Worm (Caenorhabditis elegans): ENCODE results near the gene ZK757.1.

The ZK757.1 gene

DNA sequence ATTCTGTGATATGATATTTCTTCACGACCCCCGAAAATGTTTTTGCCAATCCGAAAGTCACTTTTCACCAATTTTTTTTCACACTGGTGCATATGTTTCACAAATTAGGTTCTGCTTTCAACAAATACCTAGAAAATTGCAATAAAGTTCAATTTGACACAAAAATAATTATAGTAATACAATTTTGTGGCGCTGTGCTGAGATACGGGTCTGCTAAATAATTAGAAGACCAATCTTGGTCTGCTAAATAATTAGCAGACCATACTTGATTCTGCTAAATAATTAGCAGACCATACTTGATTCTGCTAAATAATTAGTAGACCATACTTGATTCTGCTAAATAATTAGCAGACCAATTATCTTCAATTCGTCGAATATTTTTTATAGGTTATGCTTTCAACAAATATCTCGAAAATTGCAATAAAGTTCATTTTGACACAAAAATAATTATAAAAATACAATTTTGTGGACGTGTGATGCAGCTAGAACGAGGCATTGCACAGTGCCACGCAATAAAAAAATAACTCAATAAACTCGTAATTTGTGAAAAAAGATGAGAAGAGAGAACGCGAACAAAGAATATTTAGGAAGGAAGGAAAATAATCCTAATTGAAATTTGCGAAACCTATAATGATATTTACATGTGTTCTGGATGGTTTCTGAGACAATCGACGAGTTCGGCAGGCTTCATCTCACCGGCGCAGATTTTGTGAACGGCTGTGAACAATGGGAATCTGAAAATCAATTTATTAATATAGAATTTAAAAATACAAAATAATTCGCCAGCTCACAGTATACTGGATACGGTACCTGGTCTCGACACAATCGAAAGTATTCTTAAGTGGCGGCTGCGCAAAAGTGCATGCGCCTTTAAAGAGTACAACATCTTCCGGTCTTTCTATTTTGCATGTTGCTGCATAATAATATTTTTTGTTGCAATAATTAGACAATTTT lies 17.0 kb downstream of the ZK757.1 start:
- TF ChIP-seq W03F9.2 (tag; optimal IDR thresholded peaks at IDR 0.05) = no peak

DNA sequence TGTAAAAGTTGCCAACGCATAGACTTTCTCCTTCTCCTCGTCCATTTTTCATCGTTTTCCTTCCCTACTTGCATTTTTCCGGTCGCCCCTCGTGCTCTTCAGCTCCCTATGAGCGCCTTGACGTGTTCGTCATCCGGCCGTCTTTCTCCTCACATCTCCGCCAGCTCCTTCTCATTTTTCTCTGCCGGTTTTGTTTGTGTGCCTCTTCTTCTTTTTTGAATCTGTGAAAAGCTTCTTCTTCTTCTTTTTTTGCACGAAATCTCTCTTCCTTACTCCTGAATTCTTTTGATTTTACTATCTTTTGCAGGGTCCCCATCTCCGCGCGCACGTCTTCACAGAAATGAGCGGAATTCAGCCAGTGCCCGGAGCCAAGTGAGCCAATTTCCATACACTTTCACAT lies 19.4 kb downstream of the ZK757.1 start, which contains the start of gene K11H3.3:
Gene K11H3.3, plus strand, starts transcription at position 308 of the 400 bp plus-strand sequence.
- TF ChIP-seq him-1 (tag; optimal IDR thresholded peaks at IDR 0.05) (no peak), dao-5 (tag; optimal IDR thresholded peaks at IDR 0.05) (no peak), W03F9.2 (tag; optimal IDR thresholded peaks at IDR 0.05) (no peak)

DNA sequence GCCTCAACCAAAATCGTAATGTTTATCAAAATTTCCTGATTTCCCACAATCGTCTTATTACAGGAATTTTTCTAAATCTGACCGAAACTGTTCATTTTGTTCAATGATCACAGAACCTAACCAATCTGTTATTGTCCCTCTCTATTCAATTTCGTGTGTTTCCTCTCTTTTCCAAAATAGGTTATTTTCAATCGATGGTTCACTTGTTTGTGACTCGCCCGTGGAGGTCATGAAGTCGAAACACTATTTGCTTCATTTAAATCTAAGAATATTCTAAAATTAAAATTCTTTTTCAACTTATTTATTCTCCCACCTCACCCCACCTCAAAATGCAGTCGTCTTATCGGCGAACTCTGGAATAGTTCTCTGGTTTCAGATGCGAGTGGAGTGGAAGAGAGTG lies 20.1 kb downstream of the ZK757.1 start:
- TF ChIP-seq dao-5 (tag; optimal IDR thresholded peaks at IDR 0.05) (no peak), him-1 (tag; optimal IDR thresholded peaks at IDR 0.05) (no peak), W03F9.2 (tag; optimal IDR thresholded peaks at IDR 0.05) (no peak)

DNA sequence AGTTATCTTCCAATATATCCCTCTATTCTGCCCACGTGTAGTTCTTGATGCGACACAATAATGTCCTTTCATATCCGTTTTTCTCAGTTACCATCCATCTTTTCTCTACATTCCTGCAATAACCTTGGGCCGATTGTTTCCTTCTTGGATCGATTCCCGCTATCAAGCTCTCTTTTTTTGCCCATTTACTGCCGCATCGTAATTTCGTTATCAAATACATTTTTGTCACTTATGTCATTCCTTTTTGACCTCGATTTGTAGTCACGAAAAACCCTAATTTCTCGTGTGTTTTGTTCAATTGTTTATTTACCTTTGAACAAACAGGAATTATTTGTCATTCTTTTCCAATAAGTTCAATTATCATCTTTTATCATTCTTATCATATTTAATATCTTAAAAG lies 21.0 kb downstream of the ZK757.1 start:
- TF ChIP-seq W03F9.2 (tag; optimal IDR thresholded peaks at IDR 0.05) (no peak), him-1 (tag; optimal IDR thresholded peaks at IDR 0.05) (no peak), dao-5 (tag; optimal IDR thresholded peaks at IDR 0.05) (no peak)

DNA sequence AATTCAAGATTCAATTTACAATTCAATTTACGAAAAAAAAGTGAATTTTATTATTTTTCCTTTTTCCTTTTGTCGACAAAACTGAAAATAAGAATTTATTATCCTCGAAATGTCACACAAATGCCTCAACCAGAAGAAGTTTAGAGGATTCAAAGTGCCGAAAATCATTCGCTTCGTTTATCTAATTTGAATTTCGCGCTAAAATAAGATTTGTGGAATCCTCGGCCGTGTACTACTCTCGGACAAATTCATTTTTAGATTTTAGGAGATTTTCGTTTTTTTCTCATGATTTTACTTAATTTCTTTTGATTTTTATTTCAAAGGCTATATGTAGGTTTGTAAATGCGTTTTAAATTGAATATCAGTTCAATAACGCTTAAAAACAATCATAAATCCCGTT lies 22.3 kb downstream of the ZK757.1 start:
- TF ChIP-seq him-1 (tag; optimal IDR thresholded peaks at IDR 0.05) = no peak
- no peak for TF ChIP-seq W03F9.2 (tag; optimal IDR thresholded peaks at IDR 0.05)
- TF ChIP-seq dao-5 (tag; optimal IDR thresholded peaks at IDR 0.05) = no peak

DNA sequence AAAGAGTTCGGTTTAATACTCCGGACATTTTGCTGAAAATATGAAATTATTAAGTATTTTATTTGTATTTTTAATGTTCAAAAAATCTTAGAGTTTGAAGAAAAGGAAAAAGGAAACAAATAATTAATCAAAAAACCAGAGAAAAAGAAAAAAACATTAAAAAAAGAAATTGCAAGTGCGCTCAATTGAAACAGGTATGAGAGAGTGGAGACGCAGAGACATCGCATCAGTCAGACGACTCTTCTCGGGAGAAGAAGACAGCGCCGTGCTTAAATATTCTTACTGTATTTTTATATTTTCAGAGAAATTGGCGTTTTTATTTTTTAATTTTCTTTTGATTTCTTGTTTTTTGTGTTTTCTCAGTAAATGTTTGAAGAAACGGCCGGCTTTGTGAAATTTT lies 22.8 kb downstream of the ZK757.1 start, which contains the start of gene mrpl-36:
Gene mrpl-36, minus strand, starts transcription at position 34 of the 400 bp plus-strand sequence.
- TF ChIP-seq him-1 (tag; optimal IDR thresholded peaks at IDR 0.05) (no peak), W03F9.2 (tag; optimal IDR thresholded peaks at IDR 0.05) (peak; percentile 69)

DNA sequence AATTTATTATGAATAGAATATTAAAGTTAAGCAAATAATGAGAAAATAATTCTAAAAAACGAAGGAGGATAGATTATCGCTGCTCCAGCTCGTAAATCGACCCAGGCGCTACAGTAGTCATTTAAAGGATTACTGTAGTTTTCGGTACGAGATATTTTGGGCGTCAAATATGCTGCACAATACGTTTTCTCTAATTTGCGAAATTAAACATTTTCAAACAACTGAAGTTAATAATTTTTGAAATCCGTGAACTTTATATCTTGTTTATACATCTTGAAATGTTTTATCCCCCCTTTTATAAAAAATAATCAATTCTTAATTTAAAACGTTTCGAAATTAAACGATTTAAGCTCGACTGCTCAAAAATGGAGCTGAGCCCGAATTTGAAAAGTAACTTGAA lies 24.8 kb downstream of the ZK757.1 start, which contains the start of gene K11H3.2:
Gene K11H3.2, plus strand, starts transcription at position 301 of the 400 bp plus-strand sequence.
- TF ChIP-seq W03F9.2 (tag; optimal IDR thresholded peaks at IDR 0.05) (no peak), him-1 (tag; optimal IDR thresholded peaks at IDR 0.05) (no peak), dao-5 (tag; optimal IDR thresholded peaks at IDR 0.05) (no peak)

DNA sequence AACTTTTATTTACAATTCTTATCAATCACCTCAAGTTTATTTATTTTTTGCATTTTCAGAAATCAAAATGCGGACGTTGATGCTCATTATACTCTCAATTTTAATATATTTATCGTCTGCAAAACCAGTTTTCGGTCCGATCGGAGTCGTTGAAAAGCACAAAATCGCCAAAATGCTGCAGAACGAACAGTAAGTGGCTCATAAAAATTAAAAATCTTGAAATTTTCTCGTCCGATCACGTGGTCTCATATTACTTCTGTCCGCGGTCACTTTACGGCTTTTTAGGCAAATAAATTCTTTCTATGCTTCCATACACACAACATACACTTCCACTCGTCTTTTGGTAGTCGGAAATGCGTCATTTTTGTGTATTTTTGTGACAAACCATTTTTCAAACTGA lies 27.2 kb downstream of the ZK757.1 start, which contains the start of gene K11H3.5:
Gene K11H3.5, plus strand, starts transcription at position 54 of the 400 bp plus-strand sequence.
- no peak for TF ChIP-seq dao-5 (tag; optimal IDR thresholded peaks at IDR 0.05)
- no peak for TF ChIP-seq him-1 (tag; optimal IDR thresholded peaks at IDR 0.05)

DNA sequence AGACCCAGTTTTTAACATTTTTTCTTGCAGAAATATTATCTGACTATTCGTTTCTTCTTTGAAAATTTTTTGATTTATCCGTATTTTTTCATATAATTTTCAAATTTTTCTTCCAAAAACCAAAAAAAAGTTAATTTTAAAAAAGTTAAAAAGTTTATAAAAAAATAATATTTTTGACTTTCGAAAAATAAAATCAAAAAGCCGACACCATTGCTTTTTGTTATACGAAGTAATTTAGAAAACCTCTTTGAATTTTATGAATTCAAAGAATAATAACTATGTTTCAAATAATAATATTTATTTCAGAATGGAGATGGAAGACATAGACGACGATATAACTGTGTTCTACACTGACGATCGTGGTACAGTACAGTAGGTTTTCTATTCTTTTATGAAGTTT lies 36.0 kb downstream of the ZK757.1 start, which contains the start of gene K11H3.8:
Gene K11H3.8, plus strand, starts transcription at position 301 of the 400 bp plus-strand sequence.
- no peak for TF ChIP-seq W03F9.2 (tag; optimal IDR thresholded peaks at IDR 0.05)
- no peak for TF ChIP-seq him-1 (tag; optimal IDR thresholded peaks at IDR 0.05)
- no peak for TF ChIP-seq dao-5 (tag; optimal IDR thresholded peaks at IDR 0.05)

DNA sequence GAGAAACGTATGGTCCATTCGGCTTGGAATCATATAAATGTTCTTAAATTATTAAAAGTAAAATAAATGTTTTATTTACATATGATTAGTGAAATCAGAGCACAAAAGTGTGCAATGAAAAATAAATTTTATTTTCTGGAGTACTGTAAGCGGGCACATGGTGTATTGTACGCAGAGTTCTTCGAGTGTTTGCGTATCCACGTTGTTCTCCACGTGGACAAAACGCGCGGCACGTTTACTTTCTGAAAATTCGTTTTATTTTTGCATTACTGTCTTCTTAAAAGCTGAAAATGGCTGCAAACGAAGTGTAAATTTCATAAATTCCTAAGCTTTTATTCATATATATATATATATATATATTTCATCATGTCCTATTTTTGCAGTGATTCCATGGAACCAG lies 38.4 kb downstream of the ZK757.1 start:
- TF ChIP-seq W03F9.2 (tag; optimal IDR thresholded peaks at IDR 0.05) (no peak), him-1 (tag; optimal IDR thresholded peaks at IDR 0.05) (no peak), dao-5 (tag; optimal IDR thresholded peaks at IDR 0.05) (no peak)

DNA sequence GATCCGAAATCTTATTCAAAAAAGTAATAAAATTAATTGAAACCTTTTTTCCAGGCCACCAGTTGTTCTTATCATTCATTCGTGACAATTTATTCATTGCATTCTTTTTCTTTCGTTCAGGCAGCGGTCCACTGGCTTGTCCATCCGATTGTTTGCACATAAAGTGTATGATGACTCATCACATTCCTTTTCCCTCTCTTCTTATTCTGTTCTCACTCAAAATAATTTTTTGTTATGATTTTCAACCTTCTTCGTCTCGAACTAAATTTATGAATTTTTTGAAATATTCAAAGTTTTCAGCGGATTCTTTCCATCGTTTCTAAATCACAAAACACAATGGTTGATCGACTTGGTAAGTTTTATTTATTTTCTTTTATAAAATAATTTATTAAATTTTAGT lies 40.4 kb downstream of the ZK757.1 start, which contains the start of gene ZK632.12:
Gene ZK632.12, plus strand, starts transcription at position 301 of the 400 bp plus-strand sequence.
- TF ChIP-seq W03F9.2 (tag; optimal IDR thresholded peaks at IDR 0.05) (no peak), him-1 (tag; optimal IDR thresholded peaks at IDR 0.05) (no peak), dao-5 (tag; optimal IDR thresholded peaks at IDR 0.05) (no peak)

DNA sequence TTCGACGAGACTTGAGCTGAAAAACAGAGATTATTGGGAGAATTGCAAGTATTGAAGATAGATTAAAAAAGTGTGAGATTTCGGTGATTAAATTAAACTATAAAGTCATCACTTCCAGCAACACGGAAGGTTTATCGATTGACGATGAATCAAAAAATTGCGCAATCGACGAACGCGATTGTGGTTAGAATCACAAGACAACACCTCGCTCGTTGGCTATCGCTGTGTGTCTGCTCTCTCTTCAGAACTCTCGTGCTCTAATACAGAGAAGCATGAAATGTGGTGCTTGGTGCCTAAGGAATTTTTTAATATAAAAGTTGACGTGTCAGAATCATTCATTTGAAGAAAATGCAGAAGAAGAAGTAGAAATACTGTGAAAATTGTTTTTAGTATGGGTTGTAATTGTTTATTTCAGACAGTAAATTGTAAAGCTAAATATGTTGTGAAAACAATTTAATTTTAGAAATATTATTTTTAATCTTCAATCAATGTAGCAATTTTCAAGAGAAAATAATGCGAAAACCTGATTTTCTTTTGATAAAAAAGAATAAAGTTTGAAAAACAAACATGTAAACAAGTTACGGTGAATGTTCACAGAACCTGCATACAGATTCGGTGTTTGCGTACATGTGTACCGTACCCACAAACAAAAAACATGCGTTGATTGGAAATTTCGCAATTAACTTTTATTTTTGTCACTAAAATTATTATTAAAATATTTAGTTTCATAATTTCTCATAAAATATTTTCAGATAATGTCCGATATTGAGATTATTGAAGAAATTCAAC lies 43.6 kb downstream of the ZK757.1 start, which contains the start of the genes ZK632.10 and ZK632.11:
Gene ZK632.10, minus strand, starts transcription at position 560 of the 789 bp plus-strand sequence.
Gene ZK632.11, plus strand, starts transcription at position 753 of the 789 bp plus-strand sequence.
- TF ChIP-seq him-1 (tag; optimal IDR thresholded peaks at IDR 0.05) = no peak
- peak; percentile 85 for TF ChIP-seq W03F9.2 (tag; optimal IDR thresholded peaks at IDR 0.05)

DNA sequence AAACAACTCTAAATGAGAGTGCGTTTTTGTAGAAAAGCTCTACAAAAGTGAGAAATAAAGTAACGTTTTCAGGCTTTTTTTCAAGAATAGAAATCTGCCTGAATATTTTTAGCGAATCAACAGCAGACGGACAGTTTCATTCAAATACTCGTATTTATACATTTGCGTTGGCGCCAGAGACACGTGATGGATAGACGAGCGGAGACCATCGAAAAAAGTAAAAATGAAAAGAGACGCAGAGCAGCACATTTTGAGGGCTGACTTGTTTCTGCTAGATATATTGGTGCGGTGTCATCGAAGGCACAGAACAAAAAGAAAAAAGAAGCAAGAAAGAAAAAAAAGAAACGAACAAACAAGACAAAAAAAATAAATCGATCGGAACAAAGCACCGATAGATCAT lies 44.9 kb downstream of the ZK757.1 start:
- TF ChIP-seq dao-5 (tag; optimal IDR thresholded peaks at IDR 0.05) = no peak
- TF ChIP-seq him-1 (tag; optimal IDR thresholded peaks at IDR 0.05) = no peak
- no peak for TF ChIP-seq W03F9.2 (tag; optimal IDR thresholded peaks at IDR 0.05)
